Worm (Caenorhabditis elegans) whole organism, L2 larva: Measurements from ENCODE around the gene gst-13.

ENCODE experiments used
- R02D3.7 ChIP-seq: fragments of 150-350 bp; optimal IDR thresholded peaks from 2 replicates; lab custom pipeline; 2014; ENCODE audit warnings: missing biosample characterization, missing genetic modification characterization
- Y55F3AM.14 ChIP-seq: fragments of 200-800 bp; sonication (Bioruptor generic); optimal IDR thresholded peaks from 2 replicates; lab custom pipeline; 2018; ENCODE audit warnings: mild to moderate bottlenecking, missing genetic modification characterization, missing compliant biosample characterization
- alr-1 ChIP-seq: fragments of 150-350 bp; optimal IDR thresholded peaks from 2 replicates; lab custom pipeline; 2014; ENCODE audit warnings: missing biosample characterization, missing genetic modification characterization
- aly-2 ChIP-seq: fragments of 150-350 bp; optimal IDR thresholded peaks from 2 replicates; lab custom pipeline; 2014; ENCODE audit warnings: missing biosample characterization, missing genetic modification characterization
- ama-1 ChIP-seq: fragments of 150-350 bp; optimal IDR thresholded peaks from 2 replicates; lab custom pipeline; 2018; ENCODE audit warnings: inconsistent platforms
- blmp-1 ChIP-seq: sonication (generic microtip); optimal IDR thresholded peaks from 2 replicates; lab custom pipeline; 2017; ENCODE audit warnings: missing genetic modification characterization, mild to moderate bottlenecking, missing compliant biosample characterization, antibody characterized with exemption, moderate library complexity; ENCODE audit not compliant: insufficient read depth
- ceh-16 ChIP-seq: fragments of 150-350 bp; optimal IDR thresholded peaks from 2 replicates; lab custom pipeline; 2014; ENCODE audit warnings: missing biosample characterization, missing genetic modification characterization
- ceh-82 ChIP-seq: fragments of 150-350 bp; optimal IDR thresholded peaks from 2 replicates; lab custom pipeline; 2014; ENCODE audit warnings: missing biosample characterization, missing genetic modification characterization
- crh-2 ChIP-seq: sonication (generic microtip); optimal IDR thresholded peaks from 2 replicates; lab custom pipeline; 2017; ENCODE audit warnings: missing biosample characterization, missing genetic modification characterization
- dmd-4 ChIP-seq: sonication (generic microtip); optimal IDR thresholded peaks from 2 replicates; lab custom pipeline; 2017; ENCODE audit warnings: missing biosample characterization, missing genetic modification characterization
- egl-27 ChIP-seq: sonication (generic microtip); optimal IDR thresholded peaks from 3 replicates; lab custom pipeline; 2017; ENCODE audit warnings: missing biosample characterization, missing genetic modification reagents, missing genetic modification characterization
- elt-3 ChIP-seq: sonication (generic microtip); optimal IDR thresholded peaks from 2 replicates; lab custom pipeline; 2017; ENCODE audit warnings: missing biosample characterization, missing genetic modification characterization
- fos-1 ChIP-seq: fragments of 150-350 bp; optimal IDR thresholded peaks from 2 replicates; lab custom pipeline; 2014; ENCODE audit warnings: missing biosample characterization, missing genetic modification characterization
- gmeb-1 ChIP-seq: fragments of 150-350 bp; optimal IDR thresholded peaks from 2 replicates; lab custom pipeline; 2014; ENCODE audit warnings: missing biosample characterization, missing genetic modification characterization
- lin-11 ChIP-seq: fragments of 150-350 bp; sonication (generic microtip); optimal IDR thresholded peaks from 2 replicates; lab custom pipeline; 2014; ENCODE audit warnings: missing biosample characterization, missing genetic modification characterization, inconsistent platforms, mixed read lengths
- lsy-2 ChIP-seq, 2 experiments: fragments of 150-350 bp in 1 of 2; sonication (generic microtip) in 1 of 2; optimal IDR thresholded peaks; 2 replicates each; lab custom pipeline; 2014 to 2017; ENCODE audit warnings: missing biosample characterization in 2 of 2, missing genetic modification characterization in 2 of 2
- mab-5 ChIP-seq: fragments of 150-350 bp; optimal IDR thresholded peaks from 2 replicates; lab custom pipeline; 2014; ENCODE audit warnings: missing biosample characterization, missing genetic modification characterization
- mdl-1 ChIP-seq, 2 experiments: fragments of 150-350 bp in 1 of 2; sonication (generic microtip) in 1 of 2; optimal IDR thresholded peaks; 2 replicates each; lab custom pipeline; 2017; ENCODE audit warnings: missing biosample characterization in 2 of 2, missing genetic modification characterization in 2 of 2
- nhr-10 ChIP-seq: sonication (generic microtip); optimal IDR thresholded peaks from 2 replicates; lab custom pipeline; 2017; ENCODE audit warnings: missing biosample characterization, missing genetic modification characterization
- nhr-21 ChIP-seq: fragments of 150-350 bp; optimal IDR thresholded peaks from 2 replicates; lab custom pipeline; 2014; ENCODE audit warnings: missing biosample characterization, missing genetic modification characterization
- nhr-237 ChIP-seq: fragments of 150-350 bp; optimal IDR thresholded peaks from 2 replicates; lab custom pipeline; 2014; ENCODE audit warnings: missing biosample characterization, missing genetic modification characterization
- nhr-25 ChIP-seq: fragments of 150-350 bp; sonication (generic microtip); optimal IDR thresholded peaks from 3 replicates; lab custom pipeline; 2014; ENCODE audit warnings: missing biosample characterization, missing genetic modification characterization
- sem-4 ChIP-seq: fragments of 150-350 bp; optimal IDR thresholded peaks from 2 replicates; lab custom pipeline; 2014; ENCODE audit warnings: missing biosample characterization, missing genetic modification reagents, missing genetic modification characterization
- skn-1 ChIP-seq: sonication (generic microtip); optimal IDR thresholded peaks from 2 replicates; lab custom pipeline; 2017; ENCODE audit warnings: missing biosample characterization, missing genetic modification characterization
- sma-3 ChIP-seq: sonication (generic microtip); optimal IDR thresholded peaks from 2 replicates; lab custom pipeline; 2016; ENCODE audit warnings: missing genetic modification reagents, missing genetic modification characterization, missing compliant biosample characterization
- sma-9 ChIP-seq, 2 experiments: fragments of 150-350 bp in 1 of 2; sonication (generic microtip) in 1 of 2; optimal IDR thresholded peaks; 2 replicates each; lab custom pipeline; 2014 to 2016; ENCODE audit warnings: missing genetic modification characterization in 2 of 2, mild to moderate bottlenecking in 1 of 2, missing biosample characterization in 1 of 2, missing compliant biosample characterization in 1 of 2, missing genetic modification reagents in 1 of 2, moderate library complexity in 1 of 2
- snpc-4 ChIP-seq: fragments of 150-350 bp; optimal IDR thresholded peaks from 2 replicates; lab custom pipeline; 2014; ENCODE audit warnings: missing biosample characterization, missing genetic modification characterization
- unc-39 ChIP-seq: fragments of 150-350 bp; optimal IDR thresholded peaks from 2 replicates; lab custom pipeline; 2014; ENCODE audit warnings: missing biosample characterization, missing genetic modification characterization
- unc-62 ChIP-seq: fragments of 150-350 bp; optimal IDR thresholded peaks from 2 replicates; lab custom pipeline; 2014; ENCODE audit warnings: missing biosample characterization, missing genetic modification reagents, missing genetic modification characterization
- zag-1 ChIP-seq: fragments of 150-350 bp; optimal IDR thresholded peaks from 2 replicates; lab custom pipeline; 2014; ENCODE audit warnings: missing biosample characterization, missing genetic modification characterization
- ztf-1 ChIP-seq: fragments of 200-800 bp; sonication (Bioruptor generic); conservative IDR thresholded peaks from 2 replicates; pipeline ENCODE4 v1.3.6; 2022; ENCODE audit warnings: missing genetic modification characterization, missing compliant biosample characterization
- ztf-4 ChIP-seq: fragments of 150-350 bp; optimal IDR thresholded peaks from 2 replicates; lab custom pipeline; 2014; ENCODE audit warnings: missing biosample characterization, missing genetic modification characterization

Gene gst-13

ce11 chrII:9188380-9188779, 42.9 kb upstream of the gst-13 start, which contains the start of gene sym-2:
TSS of gene sym-2 (minus strand) at chrII:9188480.
- no peak for TF ChIP-seq R02D3.7
- TF ChIP-seq ztf-4 (tag; lab: Kevin White, UChicago) = no peak
- no peak for TF ChIP-seq dmd-4 (tag; lab: Kevin White, UChicago)
- TF ChIP-seq skn-1 (tag; lab: Kevin White, UChicago) = no peak
- no peak for TF ChIP-seq fos-1 (tag; lab: Kevin White, UChicago)
- no peak for TF ChIP-seq mab-5
- no peak for TF ChIP-seq nhr-10 (tag; lab: Kevin White, UChicago)
- no peak for TF ChIP-seq unc-39
- TF ChIP-seq nhr-21 (tag; lab: Kevin White, UChicago) = no peak
- no peak for TF ChIP-seq ama-1
- TF ChIP-seq alr-1 = no peak

- TF ChIP-seq nhr-10 (tag; lab: Kevin White, UChicago) (no peak), sma-9 (GFP tag; optimal IDR thresholded peaks at IDR 0.05; lab: Kevin White, UChicago) (peak; percentile 5), sma-9 (tag; optimal IDR thresholded peaks at IDR 0.05; lab: Kevin White, UChicago) (no peak), nhr-25 (peak; percentile 68), egl-27 (tag; lab: Kevin White, UChicago) (peak; percentile 15)
Observed at ce11 chrII:9189648-9190047, 41.6 kb upstream of the gst-13 start.

DNA sequence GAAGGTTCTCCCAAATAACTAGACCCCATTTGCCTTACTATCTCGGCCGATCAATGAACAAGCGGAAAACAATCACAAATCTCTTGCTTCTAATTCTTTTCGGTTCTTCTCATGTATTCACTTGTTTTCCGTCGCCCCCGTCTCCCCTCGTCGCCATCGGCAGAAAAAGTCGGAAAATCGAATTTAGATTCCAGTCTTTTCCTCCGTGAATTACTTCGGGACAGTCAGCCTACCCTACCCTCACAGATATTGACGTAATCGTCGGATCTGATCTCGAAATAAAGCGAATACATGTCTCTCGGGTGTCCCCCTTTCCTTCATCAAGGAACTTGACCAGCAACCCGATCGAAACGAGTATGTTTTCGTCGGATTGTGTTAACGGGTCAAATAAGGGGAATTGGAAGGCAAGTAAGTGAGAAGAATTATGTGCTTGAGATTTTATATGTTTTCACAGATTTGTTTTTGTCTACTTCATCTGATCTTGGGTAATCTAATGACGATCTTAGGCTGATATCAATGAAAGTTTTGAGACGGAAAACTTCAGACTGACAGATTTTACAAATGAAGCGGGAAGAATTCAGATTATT, 40.7 kb upstream of the gst-13 start:
- TF ChIP-seq unc-62 (GFP tag; lab: Kevin White, UChicago) (no peak), ceh-16 (tag; lab: Kevin White, UChicago) (peak; percentile 30)
- TF ChIP-seq, all 48 proteins: peak for 1

DNA sequence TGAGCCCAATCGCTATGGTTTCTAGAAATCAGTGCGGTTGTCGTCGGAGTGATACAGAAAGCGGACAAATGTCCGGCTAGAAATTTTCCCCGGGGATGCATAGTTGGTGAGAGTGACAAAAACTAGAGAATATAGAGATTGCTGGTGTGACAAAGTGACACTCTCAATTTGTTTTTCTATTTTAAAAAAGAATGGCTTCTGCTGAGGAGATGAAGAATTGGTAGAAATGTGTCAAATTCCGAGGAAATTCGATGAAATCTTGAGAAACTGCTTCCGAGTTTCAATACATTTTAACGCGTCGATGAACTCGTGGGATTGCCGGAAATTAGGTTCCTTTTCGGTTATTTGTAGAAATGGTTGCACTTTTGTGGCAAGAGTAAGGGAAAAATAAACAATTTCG, 37.1 kb upstream of the gst-13 start, which contains the start of gene twk-4:
Gene twk-4 (minus strand): TSS at position 101 of the 400 bp plus-strand sequence.
- no peak for TF ChIP-seq mdl-1 (tag; optimal IDR thresholded peaks at IDR 0.05; lab: Kevin White, UChicago)
- TF ChIP-seq R02D3.7 = no peak
- no peak for TF ChIP-seq Y55F3AM.14 (GFP tag; lab: Kevin White, UChicago)
- no peak for TF ChIP-seq mab-5
- no peak for TF ChIP-seq sma-9 (GFP tag; optimal IDR thresholded peaks at IDR 0.05; lab: Kevin White, UChicago)
- TF ChIP-seq sma-9 (tag; optimal IDR thresholded peaks at IDR 0.05; lab: Kevin White, UChicago) = no peak
- TF ChIP-seq sem-4 (tag; lab: Kevin White, UChicago) = no peak
- TF ChIP-seq ceh-16 (tag; lab: Kevin White, UChicago) = no peak
- no peak for TF ChIP-seq nhr-21 (tag; lab: Kevin White, UChicago)
- TF ChIP-seq nhr-237 = no peak
- TF ChIP-seq lsy-2 (tag; optimal IDR thresholded peaks at IDR 0.05; lab: Kevin White, UChicago) = no peak
- TF ChIP-seq snpc-4 (tag; lab: Kevin White, UChicago) = no peak
- no peak for TF ChIP-seq egl-27 (tag; lab: Kevin White, UChicago)
- no peak for TF ChIP-seq elt-3 (tag; lab: Kevin White, UChicago)
- no peak for TF ChIP-seq zag-1 (tag; lab: Kevin White, UChicago)
- TF ChIP-seq unc-62 (GFP tag; lab: Kevin White, UChicago) = no peak
- no peak for TF ChIP-seq dmd-4 (tag; lab: Kevin White, UChicago)
- no peak for TF ChIP-seq gmeb-1 (tag; lab: Kevin White, UChicago)
- no peak for TF ChIP-seq fos-1 (tag; lab: Kevin White, UChicago)
- no peak for TF ChIP-seq nhr-25
- TF ChIP-seq unc-39 = no peak

DNA sequence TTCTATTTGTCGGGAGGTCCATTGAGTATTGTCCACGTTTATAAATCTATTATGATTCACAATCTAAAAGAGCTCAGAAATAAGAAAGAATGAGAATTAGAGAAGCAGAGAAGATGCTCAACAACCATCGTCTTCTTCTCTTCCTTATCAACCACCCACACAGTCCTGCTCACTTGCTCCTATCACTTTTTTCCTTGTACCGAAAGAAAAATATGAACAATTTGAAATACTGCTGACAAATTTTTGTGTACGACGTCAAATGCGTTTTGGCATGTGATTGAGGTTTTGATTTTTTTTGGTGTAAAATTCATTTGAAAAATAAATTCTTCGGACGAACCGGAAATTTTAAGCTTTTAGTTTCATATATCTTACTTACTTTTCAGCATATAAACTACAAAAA, 34.9 kb upstream of the gst-13 start:
- TF ChIP-seq skn-1 (tag; lab: Kevin White, UChicago) (peak; percentile 8), zag-1 (tag; lab: Kevin White, UChicago) (no peak), ceh-82 (tag; lab: Kevin White, UChicago) (no peak), sma-9 (GFP tag; optimal IDR thresholded peaks at IDR 0.05; lab: Kevin White, UChicago) (peak; percentile 27), sma-9 (tag; optimal IDR thresholded peaks at IDR 0.05; lab: Kevin White, UChicago) (no peak), fos-1 (tag; lab: Kevin White, UChicago) (peak; percentile 79)

- no peak for TF ChIP-seq lsy-2 (tag; optimal IDR thresholded peaks at IDR 0.05; lab: Kevin White, UChicago)
- TF ChIP-seq, all 48 proteins: peak for 0
Observed at ce11 chrII:9197212-9197611, 34.0 kb upstream of the gst-13 start, which contains the start of gene let-23. TSS of gene let-23 (plus strand) at chrII:9197512.

DNA sequence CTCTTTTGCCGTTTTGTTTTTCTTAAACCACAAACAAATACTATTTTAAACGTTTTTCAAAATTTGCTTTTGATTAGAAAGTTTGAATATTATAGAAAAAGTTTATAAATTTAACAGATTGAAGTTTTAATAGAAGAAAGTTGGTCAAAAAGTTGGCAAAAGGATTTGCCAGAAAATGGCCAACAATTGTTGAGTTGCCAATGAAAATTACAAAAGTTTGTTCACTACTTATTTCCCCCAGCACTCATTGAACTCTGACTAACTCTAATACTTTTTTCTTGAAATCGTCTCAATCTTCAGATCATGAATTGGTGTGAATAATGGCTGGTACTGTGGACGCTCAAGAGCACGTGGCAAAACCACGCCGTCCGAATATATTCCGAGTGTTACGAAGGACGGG, 21.2 kb upstream of the gst-13 start, which contains the start of gene ZK1067.4:
Gene ZK1067.4 (plus strand): TSS at position 301 of the 400 bp plus-strand sequence.
- TF ChIP-seq ama-1 = no peak
- TF ChIP-seq blmp-1 (tag; lab: Kevin White, UChicago) = no peak
- TF ChIP-seq ztf-1 (GFP tag; lab: Robert Waterston, UW) = no peak
- TF ChIP-seq aly-2 (tag; lab: Kevin White, UChicago) = no peak
- no peak for TF ChIP-seq crh-2 (tag; lab: Kevin White, UChicago)
- no peak for TF ChIP-seq lsy-2 (tag; optimal IDR thresholded peaks at IDR 0.05; lab: Kevin White, UChicago)
- no peak for TF ChIP-seq snpc-4 (tag; lab: Kevin White, UChicago)
- TF ChIP-seq ztf-4 (tag; lab: Kevin White, UChicago) = no peak
- no peak for TF ChIP-seq sma-3 (GFP tag; lab: Kevin White, UChicago)
- no peak for TF ChIP-seq ceh-82 (tag; lab: Kevin White, UChicago)
- TF ChIP-seq egl-27 (tag; lab: Kevin White, UChicago) = no peak
- TF ChIP-seq lin-11 (tag; lab: Kevin White, UChicago) = no peak
- TF ChIP-seq zag-1 (tag; lab: Kevin White, UChicago) = no peak
- no peak for TF ChIP-seq Y55F3AM.14 (GFP tag; lab: Kevin White, UChicago)
- TF ChIP-seq, all 48 proteins: peak for 0
